ENCODE assay signal across 2 worm cellular contexts in the genomic region with DNA sequence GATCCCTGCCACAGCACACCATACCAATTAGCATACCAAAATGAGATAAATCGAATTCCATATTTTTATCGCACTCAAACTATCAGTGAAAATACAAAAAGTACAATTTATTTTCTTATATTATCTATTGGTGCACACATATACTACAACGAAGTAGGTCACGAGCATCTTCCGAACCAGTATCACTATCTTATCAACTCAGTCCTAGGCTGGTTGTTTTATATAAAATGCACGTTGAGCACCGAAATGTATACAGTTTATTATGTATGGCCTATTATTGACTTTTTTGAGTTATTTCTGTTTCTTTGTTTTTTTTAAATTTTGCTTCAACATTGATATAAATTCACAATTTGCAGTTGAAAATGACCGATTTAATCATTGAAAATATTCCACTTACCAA.
TF ChIP-seq lines count a peak whose summit lies in the region.

A gene (plus strand): TSS at position 357 of the 400 bp plus-strand sequence.

TF ChIP-seq in whole organism, L1 larva, 84 proteins besides CTCF, POLR2A, EP300 and RAD21 (continued from another document):
- TF ChIP-seq sptf-1 (tag; optimal IDR thresholded peaks at IDR 0.05; lab: Kevin White, UChicago) (no peak), vab-15 (tag; optimal IDR thresholded peaks at IDR 0.05; lab: Kevin White, UChicago) (no peak), lir-3 (tag; optimal IDR thresholded peaks at IDR 0.05; lab: Kevin White, UChicago; ENCODE audit: poor library complexity) (no peak), F16B12.6 (tag; optimal IDR thresholded peaks at IDR 0.05; lab: Kevin White, UChicago) (no peak), hlh-17 (GFP tag; optimal IDR thresholded peaks at IDR 0.05; lab: Kevin White, UChicago; ENCODE audit: borderline replicate concordance) (no peak), efl-1 (optimal IDR thresholded peaks at IDR 0.05; lab: Kevin White, UChicago) (no peak), efl-1 (GFP tag; optimal IDR thresholded peaks at IDR 0.05 in 1 of 2; lab: Kevin White, UChicago) (peak in 1 of 2 experiments; percentile 65), efl-3 (GFP tag; optimal IDR thresholded peaks at IDR 0.05; lab: Kevin White, UChicago) (no peak), Y116A8C.19 (tag; optimal IDR thresholded peaks at IDR 0.05; lab: Kevin White, UChicago; ENCODE audit: borderline replicate concordance) (no peak), sup-37 (GFP tag; optimal IDR thresholded peaks at IDR 0.05; lab: Kevin White, UChicago) (no peak), nhr-20 (tag; optimal IDR thresholded peaks at IDR 0.05; lab: Kevin White, UChicago) (peak; percentile 43), fkh-10 (GFP tag; optimal IDR thresholded peaks at IDR 0.05; lab: Kevin White, UChicago) (no peak), tbx-2 (tag; optimal IDR thresholded peaks at IDR 0.05; lab: Kevin White, UChicago) (no peak), mef-2 (tag; optimal IDR thresholded peaks at IDR 0.05; lab: Kevin White, UChicago) (no peak), lin-39 (tag; optimal IDR thresholded peaks at IDR 0.05; lab: Kevin White, UChicago) (no peak), fkh-8 (tag; optimal IDR thresholded peaks at IDR 0.05; lab: Kevin White, UChicago) (no peak), lsy-2 (tag; optimal IDR thresholded peaks at IDR 0.05; lab: Kevin White, UChicago) (no peak), nhr-28 (tag; optimal IDR thresholded peaks at IDR 0.05; lab: Kevin White, UChicago) (no peak), unc-130 (tag; optimal IDR thresholded peaks at IDR 0.05; lab: Kevin White, UChicago) (no peak), sox-4 (tag; optimal IDR thresholded peaks at IDR 0.05; lab: Kevin White, UChicago) (no peak), tlp-1 (tag; optimal IDR thresholded peaks at IDR 0.05; lab: Kevin White, UChicago) (no peak), nhr-47 (tag; optimal IDR thresholded peaks at IDR 0.05; lab: Kevin White, UChicago) (no peak), lin-15B (tag; optimal IDR thresholded peaks at IDR 0.05; lab: Kevin White, UChicago) (no peak)

TF ChIP-seq in whole organism, L4 larva, 104 proteins besides CTCF, POLR2A, EP300 and RAD21 (continued from another document):
- peak; percentile 53 for TF ChIP-seq hlh-11 (tag; optimal IDR thresholded peaks at IDR 0.05; lab: Kevin White, UChicago)
- peak in 1 of 2 experiments; percentile 61 for TF ChIP-seq unc-62 (GFP tag; optimal IDR thresholded peaks at IDR 0.05 in 1 of 2; lab: Kevin White, UChicago)
- TF ChIP-seq unc-62 (tag; optimal IDR thresholded peaks at IDR 0.05; lab: Kevin White, UChicago) = no peak
- peak; percentile 1 for TF ChIP-seq nhr-102 (tag; optimal IDR thresholded peaks at IDR 0.05; lab: Kevin White, UChicago)
TF ChIP-seq in whole organism, L4 larva: peak in this region for 14.
